Fruit fly (Drosophila melanogaster) S2 (cell line): ENCODE measurements around the gene I-2.

Source experiments
- CG8478 ChIP-seq: fragments of >200 bp; optimal IDR thresholded peaks from 2 replicates; lab custom pipeline; 2018
- CTCF ChIP-seq, 2 experiments: fragments of >200 bp; optimal IDR thresholded peaks; 2 replicates each; lab custom pipeline; 2018

dm6 chr3L:9854583-9855519, 18.2 kb upstream of the I-2 start, which contains the start of gene RasGAP1:
- no peak for TF ChIP-seq CG8478 (lab: Kevin White, UChicago)
- peak in 1 of 2 experiments; percentile 15 for TF ChIP-seq CTCF (optimal IDR thresholded peaks at IDR 0.05; lab: Kevin White, UChicago)
